Fruit fly (Drosophila melanogaster) whole organism, embryonic: ENCODE data around the gene SMC6.

Experiments used
- Ada2b ChIP-seq: fragments of 200-800 bp; sonication (Bioruptor generic); IDR thresholded peaks from 2 replicates; pipeline ENCODE4 v1.3.6; 2022; ENCODE audit warnings: missing biosample characterization, missing genetic modification characterization
- B-H2 ChIP-seq: fragments of 200-800 bp; sonication (Bioruptor generic); optimal IDR thresholded peaks from 2 replicates; lab custom pipeline; 2018; ENCODE audit warnings: missing biosample characterization, mild to moderate bottlenecking, missing genetic modification characterization
- Bgb ChIP-seq: fragments of 200-800 bp; sonication (Bioruptor generic); IDR thresholded peaks from 2 replicates; pipeline ENCODE4 v1.3.6; 2022; ENCODE audit warnings: missing biosample characterization, missing genetic modification characterization; ENCODE audit not compliant: partially characterized antibody
- CG12299 ChIP-seq: fragments of 200-800 bp; sonication (Bioruptor generic); optimal IDR thresholded peaks from 2 replicates; lab custom pipeline; 2018; ENCODE audit warnings: missing biosample characterization, mild to moderate bottlenecking, missing genetic modification characterization
- CG13624 ChIP-seq: fragments of 200-800 bp; sonication (Bioruptor generic); optimal IDR thresholded peaks from 2 replicates; lab custom pipeline; 2016; ENCODE audit warnings: missing biosample characterization, missing genetic modification characterization
- CG14710 ChIP-seq: fragments of 200-800 bp; sonication (Bioruptor generic); optimal IDR thresholded peaks from 3 replicates; lab custom pipeline; 2019; ENCODE audit warnings: missing biosample characterization, mild to moderate bottlenecking, missing genetic modification characterization, moderate library complexity
- CG15269 ChIP-seq: fragments of 200-800 bp; sonication (Bioruptor generic); optimal IDR thresholded peaks from 2 replicates; lab custom pipeline; 2018; ENCODE audit warnings: missing biosample characterization, mild to moderate bottlenecking, missing genetic modification characterization, moderate library complexity
- CG15601 ChIP-seq: fragments of 200-800 bp; sonication (Bioruptor generic); optimal IDR thresholded peaks from 3 replicates; lab custom pipeline; 2019; ENCODE audit warnings: missing biosample characterization, mild to moderate bottlenecking, missing genetic modification characterization, moderate library complexity
- CG17186 ChIP-seq: fragments of 200-800 bp; sonication (Bioruptor generic); optimal IDR thresholded peaks from 3 replicates; lab custom pipeline; 2017; ENCODE audit warnings: missing biosample characterization, missing genetic modification reagents, missing genetic modification characterization
- CG17361 ChIP-seq: fragments of 200-800 bp; sonication (Bioruptor generic); IDR thresholded peaks from 3 replicates; pipeline ENCODE4 v1.3.6; 2022; ENCODE audit warnings: missing biosample characterization, missing genetic modification characterization
- CG17385 ChIP-seq: fragments of 200-800 bp; sonication (Bioruptor generic); optimal IDR thresholded peaks from 3 replicates; lab custom pipeline; 2018; ENCODE audit warnings: missing biosample characterization, mild to moderate bottlenecking, missing genetic modification characterization
- CG2889 ChIP-seq: fragments of 200-800 bp; sonication (Bioruptor generic); IDR thresholded peaks from 3 replicates; pipeline ENCODE4 v1.3.6; 2022; ENCODE audit warnings: missing biosample characterization, missing genetic modification characterization
- CG4404 ChIP-seq: fragments of 200-800 bp; sonication (Bioruptor generic); IDR thresholded peaks from 2 replicates; pipeline ENCODE4 v1.3.6; 2022; ENCODE audit warnings: missing biosample characterization, missing genetic modification characterization
- CG4707 ChIP-seq: fragments of 200-800 bp; sonication (Bioruptor generic); optimal IDR thresholded peaks from 2 replicates; lab custom pipeline; 2018; ENCODE audit warnings: missing biosample characterization, mild to moderate bottlenecking, missing genetic modification characterization, moderate library complexity
- CG5245 ChIP-seq: fragments of 200-800 bp; sonication (Bioruptor generic); optimal IDR thresholded peaks from 3 replicates; lab custom pipeline; 2016; ENCODE audit warnings: missing biosample characterization, missing genetic modification characterization
- CG7357 ChIP-seq: fragments of 200-800 bp; sonication (Bioruptor generic); IDR thresholded peaks from 3 replicates; pipeline ENCODE4 v1.3.6; 2022; ENCODE audit warnings: missing biosample characterization, missing genetic modification characterization
- Dp ChIP-seq: fragments of 200-800 bp; sonication (Bioruptor generic); optimal IDR thresholded peaks from 2 replicates; lab custom pipeline; 2018; ENCODE audit warnings: missing biosample characterization, mild to moderate bottlenecking, missing genetic modification characterization, moderate library complexity
- E2f1 ChIP-seq: fragments of 200-800 bp; sonication (Bioruptor generic); IDR thresholded peaks from 2 replicates; pipeline ENCODE4 v1.3.6; 2022; ENCODE audit warnings: missing biosample characterization, missing genetic modification characterization
- ERR ChIP-seq: fragments of 200-800 bp; sonication (Bioruptor generic); optimal IDR thresholded peaks from 2 replicates; lab custom pipeline; 2016; ENCODE audit warnings: missing biosample characterization, missing genetic modification characterization
- Gug ChIP-seq: fragments of 200-800 bp; sonication (Bioruptor generic); IDR thresholded peaks from 4 replicates; pipeline ENCODE4 v1.3.6; 2022; ENCODE audit warnings: missing biosample characterization, missing genetic modification characterization
- HLH4C ChIP-seq: fragments of 200-800 bp; sonication (Bioruptor generic); IDR thresholded peaks from 3 replicates; pipeline ENCODE4 v1.3.6; 2022; ENCODE audit warnings: missing biosample characterization, missing genetic modification characterization; ENCODE audit not compliant: partially characterized antibody
- HmgZ ChIP-seq: fragments of 200-800 bp; sonication (Bioruptor generic); optimal IDR thresholded peaks from 2 replicates; lab custom pipeline; 2018; ENCODE audit warnings: missing biosample characterization, mild to moderate bottlenecking, missing genetic modification characterization
- Max ChIP-seq: fragments of 200-800 bp; sonication (Bioruptor generic); optimal IDR thresholded peaks from 2 replicates; lab custom pipeline; 2016; ENCODE audit warnings: missing biosample characterization, mild to moderate bottlenecking, missing genetic modification characterization
- NFAT ChIP-seq: fragments of 200-800 bp; sonication (Bioruptor generic); IDR thresholded peaks from 2 replicates; pipeline ENCODE4 v1.3.6; 2022; ENCODE audit warnings: missing biosample characterization, missing genetic modification characterization
- Nf-YC ChIP-seq: fragments of 200-800 bp; optimal IDR thresholded peaks from 3 replicates; lab custom pipeline; 2019; ENCODE audit warnings: missing biosample characterization, mild to moderate bottlenecking, missing genetic modification characterization, moderate library complexity
- Rfx ChIP-seq: fragments of 200-800 bp; sonication (Bioruptor generic); IDR thresholded peaks from 2 replicates; pipeline ENCODE4 v1.3.6; 2022; ENCODE audit warnings: missing biosample characterization, missing genetic modification characterization
- Sin3A ChIP-seq: fragments of >200 bp; optimal IDR thresholded peaks from 2 replicates; lab custom pipeline; 2018
- ato ChIP-seq: fragments of 200-800 bp; sonication (Bioruptor generic); IDR thresholded peaks from 2 replicates; pipeline ENCODE4 v1.3.6; 2022; ENCODE audit warnings: missing biosample characterization, missing genetic modification characterization; ENCODE audit not compliant: partially characterized antibody
- br ChIP-seq: fragments of >200 bp; optimal IDR thresholded peaks from 2 replicates; lab custom pipeline; 2017
- chm ChIP-seq: fragments of 200-800 bp; sonication (Bioruptor generic); IDR thresholded peaks from 2 replicates; pipeline ENCODE4 v1.3.6; 2022; ENCODE audit warnings: missing biosample characterization, missing genetic modification characterization
- corto ChIP-seq: fragments of 200-800 bp; sonication (Bioruptor generic); optimal IDR thresholded peaks from 2 replicates; lab custom pipeline; 2016; ENCODE audit warnings: missing biosample characterization, mild to moderate bottlenecking, missing genetic modification characterization, moderate library complexity
- en ChIP-seq: fragments of 200-800 bp; sonication (Bioruptor generic); optimal IDR thresholded peaks from 2 replicates; lab custom pipeline; 2016; ENCODE audit warnings: missing biosample characterization, missing genetic modification characterization
- fd3F ChIP-seq: fragments of 200-800 bp; sonication (Bioruptor generic); optimal IDR thresholded peaks from 2 replicates; lab custom pipeline; 2018; ENCODE audit warnings: missing biosample characterization, mild to moderate bottlenecking, missing genetic modification characterization, moderate library complexity
- ftz-f1 ChIP-seq: fragments of 200-800 bp; sonication (Bioruptor generic); optimal IDR thresholded peaks from 2 replicates; lab custom pipeline; 2016; ENCODE audit warnings: missing biosample characterization, missing genetic modification characterization
- fu2 ChIP-seq: fragments of 200-800 bp; sonication (Bioruptor generic); optimal IDR thresholded peaks from 2 replicates; lab custom pipeline; 2016; ENCODE audit warnings: missing biosample characterization, missing genetic modification characterization
- grau ChIP-seq: fragments of 200-800 bp; optimal IDR thresholded peaks from 3 replicates; lab custom pipeline; 2019; ENCODE audit warnings: missing biosample characterization, mild to moderate bottlenecking, missing genetic modification characterization, moderate library complexity
- gro ChIP-seq: fragments of 200-800 bp; sonication (Bioruptor generic); optimal IDR thresholded peaks from 2 replicates; lab custom pipeline; 2016; ENCODE audit warnings: missing biosample characterization, missing genetic modification characterization
- jigr1 ChIP-seq: fragments of 200-800 bp; sonication (Bioruptor generic); IDR thresholded peaks from 3 replicates; pipeline ENCODE4 v1.3.6; 2022; ENCODE audit warnings: missing biosample characterization, missing genetic modification characterization
- kay ChIP-seq: fragments of 200-800 bp; sonication (Bioruptor generic); optimal IDR thresholded peaks from 2 replicates; lab custom pipeline; 2016; ENCODE audit warnings: missing biosample characterization, missing genetic modification characterization
- ken ChIP-seq: fragments of 200-800 bp; sonication (Bioruptor generic); IDR thresholded peaks from 3 replicates; pipeline ENCODE4 v1.3.6; 2022; ENCODE audit warnings: missing biosample characterization, missing genetic modification characterization
- lmd ChIP-seq: fragments of 200-800 bp; sonication (Bioruptor generic); IDR thresholded peaks from 2 replicates; pipeline ENCODE4 v1.3.6; 2022; ENCODE audit warnings: missing biosample characterization, missing genetic modification characterization
- lola ChIP-seq, 3 experiments: fragments of >200 bp in 2 of 3; fragments of 200-800 bp in 1 of 3; sonication (Bioruptor generic) in 1 of 3; optimal IDR thresholded peaks; 2 replicates each; lab custom pipeline; 2017 to 2019; ENCODE audit warnings: missing biosample characterization in 3 of 3, missing genetic modification characterization in 3 of 3, mild to moderate bottlenecking in 1 of 3, moderate library complexity in 1 of 3
- lov ChIP-seq, 2 experiments: fragments of 200-800 bp in 1 of 2; fragments of >200 bp in 1 of 2; sonication (Bioruptor generic) in 1 of 2; IDR thresholded peaks in 1 of 2; optimal IDR thresholded peaks in 1 of 2; 2 replicates in 1 of 2; 3 replicates in 1 of 2; pipeline versions ENCODE4 v1.3.6 to Lab custom; 2017 to 2022; ENCODE audit warnings: missing biosample characterization in 1 of 2, missing genetic modification characterization in 1 of 2
- row ChIP-seq: fragments of 200-800 bp; sonication (Bioruptor generic); IDR thresholded peaks from 3 replicates; pipeline ENCODE4 v1.3.6; 2022; ENCODE audit warnings: missing biosample characterization, missing genetic modification characterization
- sens ChIP-seq: fragments of 200-800 bp; sonication (Bioruptor generic); peaks from one replicate; lab custom pipeline; 2016; ENCODE audit warnings: missing biosample characterization, missing genetic modification characterization
- shn ChIP-seq: fragments of 200-800 bp; sonication (Bioruptor generic); optimal IDR thresholded peaks from 3 replicates; lab custom pipeline; 2016; ENCODE audit warnings: missing biosample characterization, missing genetic modification characterization
- slp2 ChIP-seq: fragments of 200-800 bp; sonication (Bioruptor generic); optimal IDR thresholded peaks from 2 replicates; lab custom pipeline; 2016; ENCODE audit warnings: missing biosample characterization, missing genetic modification characterization
- tio ChIP-seq: fragments of 200-800 bp; sonication (Bioruptor generic); optimal IDR thresholded peaks from 2 replicates; lab custom pipeline; 2017; ENCODE audit warnings: missing biosample characterization, missing genetic modification characterization, inconsistent platforms
- vnd ChIP-seq: fragments of 200-800 bp; sonication (Bioruptor generic); IDR thresholded peaks from 3 replicates; pipeline ENCODE4 v1.3.6; 2022; ENCODE audit warnings: missing biosample characterization, missing genetic modification characterization; ENCODE audit not compliant: partially characterized antibody
- vvl ChIP-seq: fragments of 200-800 bp; sonication (Bioruptor generic); IDR thresholded peaks from 2 replicates; pipeline ENCODE4 v1.3.6; 2022; ENCODE audit warnings: missing biosample characterization, missing genetic modification characterization
- wor ChIP-seq: fragments of 200-800 bp; sonication (Bioruptor generic); IDR thresholded peaks from 2 replicates; pipeline ENCODE4 v1.3.6; 2022; ENCODE audit warnings: missing biosample characterization, missing genetic modification characterization

The SMC6 gene

DNA sequence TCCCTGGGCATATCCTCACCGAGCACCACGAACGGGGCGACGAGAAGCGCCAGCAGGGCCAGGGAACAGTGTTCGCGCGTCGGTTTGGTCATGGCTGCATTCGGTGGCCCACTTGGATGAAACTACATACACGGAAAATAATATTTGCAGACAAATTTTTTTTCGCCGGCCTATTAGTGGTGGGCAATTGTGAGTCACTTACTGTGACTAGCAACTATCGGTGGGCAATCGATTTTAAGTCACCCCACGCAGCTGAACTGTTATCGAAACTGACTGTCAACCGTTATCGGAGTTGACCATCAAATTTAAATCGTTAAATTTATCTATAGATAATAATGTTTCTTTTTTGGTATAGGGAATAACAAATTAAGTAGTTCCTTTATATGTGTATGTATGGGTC, 23.9 kb downstream of the SMC6 start, which contains the start of gene CG5510:
Gene CG5510, minus strand, starts transcription at position 201 of the 400 bp plus-strand sequence.
- TF ChIP-seq br: no peak
- peak; percentile 83 for TF ChIP-seq row (GFP tag; lab: Robert Waterston, UW)
- TF ChIP-seq ERR (GFP tag; lab: Kevin White, UChicago): peak; percentile 4
- peak; percentile 80 for TF ChIP-seq CG13624
- peak; percentile 90 for TF ChIP-seq sens (GFP tag; lab: Kevin White, UChicago)
- peak; percentile 46 for TF ChIP-seq CG15269 (tag; lab: Kevin White, UChicago)
- peak; percentile 54 for TF ChIP-seq Max
- peak; percentile 9 for TF ChIP-seq CG5245 (GFP tag; lab: Kevin White, UChicago)
- TF ChIP-seq lov (optimal IDR thresholded peaks at IDR 0.05; lab: Kevin White, UChicago): no peak
- 0 out of 3 replicates have a peak, but pooled peaks have one; percentile 20 for TF ChIP-seq lov (GFP tag; IDR thresholded peaks at IDR 0.05; lab: Robert Waterston, UW)
- TF ChIP-seq Sin3A (lab: Kevin White, UChicago): peak; percentile 61
- TF ChIP-seq HmgZ (tag; lab: Kevin White, UChicago): peak; percentile 86
- TF ChIP-seq lmd (GFP tag; lab: Robert Waterston, UW): peak; percentile 38; the same call in 1 of the 2 replicates
- TF ChIP-seq NFAT (GFP tag; lab: Robert Waterston, UW): peak; percentile 83
- TF ChIP-seq Ada2b (GFP tag; lab: Robert Waterston, UW): no peak
- no peak for TF ChIP-seq wor (GFP tag; lab: Robert Waterston, UW)
- TF ChIP-seq CG17361: peak; percentile 52; the same call in 1 of the 3 replicates
- TF ChIP-seq Nf-YC (tag; lab: Kevin White, UChicago): peak; percentile 61
- TF ChIP-seq CG7357 (GFP tag; lab: Robert Waterston, UW): 0 out of 3 replicates have a peak, but pooled peaks have one; percentile 32
- TF ChIP-seq vvl (GFP tag; lab: Robert Waterston, UW): peak; percentile 73
- peak; percentile 53 for TF ChIP-seq grau (tag; lab: Kevin White, UChicago)
- TF ChIP-seq jigr1: no peak
- TF ChIP-seq CG4707 (GFP tag; lab: Kevin White, UChicago): no peak
- TF ChIP-seq gro (GFP tag; lab: Kevin White, UChicago): peak; percentile 86
- no peak for TF ChIP-seq slp2 (GFP tag; lab: Kevin White, UChicago)
- TF ChIP-seq CG4404: no peak; the same call in 1 of the 2 replicates
- no peak for TF ChIP-seq CG17385 (GFP tag; lab: Kevin White, UChicago)
- TF ChIP-seq CG12299 (tag; lab: Kevin White, UChicago): peak; percentile 15
- TF ChIP-seq chm (GFP tag; lab: Robert Waterston, UW): peak; percentile 46; the same call in 1 of the 2 replicates
- peak; percentile 97 for TF ChIP-seq CG15601 (tag; lab: Kevin White, UChicago)
- TF ChIP-seq tio: no peak
- TF ChIP-seq Rfx (GFP tag; lab: Robert Waterston, UW): peak; percentile 81
- TF ChIP-seq lola (GFP tag; optimal IDR thresholded peaks at IDR 0.05; lab: Kevin White, UChicago): peak in 1 of 3 experiments; percentile 8
- peak; percentile 59 for TF ChIP-seq B-H2 (GFP tag; lab: Kevin White, UChicago)
- 0 out of 3 replicates have a peak, but pooled peaks have one; percentile 32 for TF ChIP-seq CG2889
- peak; percentile 99 for TF ChIP-seq Bgb (GFP tag; lab: Robert Waterston, UW)
- peak; percentile 96 for TF ChIP-seq Dp
- TF ChIP-seq Gug (GFP tag; lab: Robert Waterston, UW): peak; percentile 64; the same call in 2 of the 4 replicates
- peak; percentile 24 for TF ChIP-seq fu2 (GFP tag; lab: Kevin White, UChicago)
- peak; percentile 70 for TF ChIP-seq CG14710 (tag; lab: Kevin White, UChicago)
- TF ChIP-seq E2f1 (GFP tag; lab: Robert Waterston, UW): no peak
- TF ChIP-seq vnd (GFP tag; lab: Robert Waterston, UW): peak; percentile 97
- no peak for TF ChIP-seq corto (GFP tag; lab: Kevin White, UChicago)
- TF ChIP-seq ken: peak; percentile 79; the same call in 2 of the 3 replicates
- TF ChIP-seq ftz-f1 (GFP tag; lab: Kevin White, UChicago): peak; percentile 92
- peak; percentile 80 for TF ChIP-seq CG17186 (GFP tag; lab: Kevin White, UChicago)
- peak; percentile 98 for TF ChIP-seq HLH4C (GFP tag; lab: Robert Waterston, UW)
- peak; percentile 12 for TF ChIP-seq en (GFP tag; lab: Kevin White, UChicago)
- TF ChIP-seq kay (GFP tag; lab: Kevin White, UChicago): peak; percentile 87
- peak; percentile 99 for TF ChIP-seq ato (GFP tag; lab: Robert Waterston, UW)
- TF ChIP-seq shn (GFP tag; lab: Kevin White, UChicago): peak; percentile 67
- peak; percentile 1 for TF ChIP-seq fd3F (GFP tag; lab: Kevin White, UChicago)
